Worm (Caenorhabditis elegans): ENCODE data around the gene Y80D3A.8.

DNA sequence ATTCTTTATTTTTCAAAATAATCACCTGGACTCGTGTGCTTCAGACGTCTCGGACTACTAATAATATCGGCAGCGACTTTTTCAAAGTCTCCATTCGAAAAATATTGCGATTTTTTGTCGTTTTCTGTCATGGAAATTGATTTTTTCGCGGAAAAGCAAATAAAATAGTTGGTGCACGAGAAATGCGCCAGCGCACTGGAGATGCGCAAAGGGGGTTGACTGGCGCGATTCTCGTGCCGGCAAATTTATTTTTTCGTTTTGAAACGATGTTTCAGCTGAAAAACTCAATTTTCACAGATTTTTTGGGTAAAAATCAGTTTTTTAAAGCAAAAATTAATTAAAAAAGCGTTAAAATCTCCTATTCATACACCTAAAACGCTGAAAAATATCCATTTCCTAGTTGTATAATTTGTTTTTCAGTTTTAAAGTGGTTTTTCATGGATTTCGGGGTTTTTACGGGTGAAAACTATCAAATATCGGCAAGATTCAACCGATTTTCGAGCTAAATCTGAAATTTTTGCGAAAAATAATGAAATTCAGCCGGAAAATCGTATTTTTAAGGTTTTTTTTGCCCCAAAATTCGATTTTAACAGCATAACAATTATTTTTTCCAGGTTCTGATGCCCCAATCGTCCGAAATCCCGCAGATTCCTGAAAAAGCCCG, 49.9 kb downstream of the Y80D3A.8 start, which contains the start of the genes reps-1 and Y39B6A.37:
- no peak for TF ChIP-seq ccch-3 (GFP tag; optimal IDR thresholded peaks at IDR 0.05)
- peak; percentile 94 for TF ChIP-seq Y53G8AR.9 (GFP tag; conservative IDR thresholded peaks at IDR 0.05)
- no peak for TF ChIP-seq bed-1 (GFP tag; IDR thresholded peaks at IDR 0.05)
- TF ChIP-seq ama-1 (optimal IDR thresholded peaks at IDR 0.05): no peak
- no peak for TF ChIP-seq ama-1 (GFP tag; optimal IDR thresholded peaks at IDR 0.05)
- no peak for TF ChIP-seq hrde-1 (tag; optimal IDR thresholded peaks at IDR 0.05; ENCODE audit: borderline replicate concordance)
- no peak for TF ChIP-seq ceh-58 (GFP tag; IDR thresholded peaks at IDR 0.05)
- no peak for TF ChIP-seq nhr-90 (tag; optimal IDR thresholded peaks at IDR 0.05)
- no peak for TF ChIP-seq unc-62 (GFP tag; optimal IDR thresholded peaks at IDR 0.05)
- no peak for TF ChIP-seq Y53F4B.3 (GFP tag; IDR thresholded peaks at IDR 0.05)

Measured in whole organism, young adult.